Fruit fly (Drosophila melanogaster) whole organism, embryonic: Measurements from ENCODE around the gene witty.

ENCODE experiments used
- Abd-B ChIP-seq: fragments of 200-800 bp; sonication (Bioruptor generic); optimal IDR thresholded peaks from 2 replicates; lab custom pipeline; 2018; ENCODE audit warnings: missing biosample characterization, mild to moderate bottlenecking, missing genetic modification characterization, moderate library complexity
- Blimp-1 ChIP-seq: fragments of 200-800 bp; sonication (Bioruptor generic); optimal IDR thresholded peaks from 3 replicates; lab custom pipeline; 2018; ENCODE audit warnings: missing biosample characterization, missing genetic modification characterization, mild to moderate bottlenecking, moderate library complexity, missing genetic modification reagents
- BtbVII ChIP-seq: fragments of 200-800 bp; sonication (Bioruptor generic); optimal IDR thresholded peaks from 3 replicates; lab custom pipeline; 2017; ENCODE audit warnings: missing biosample characterization, mild to moderate bottlenecking, missing genetic modification characterization
- CG10462 ChIP-seq: fragments of 200-800 bp; sonication (Bioruptor generic); optimal IDR thresholded peaks from 2 replicates; lab custom pipeline; 2016; ENCODE audit warnings: missing biosample characterization, missing genetic modification characterization
- CG10979 ChIP-seq: fragments of 200-800 bp; sonication (Bioruptor generic); optimal IDR thresholded peaks from 2 replicates; lab custom pipeline; 2018; ENCODE audit warnings: missing biosample characterization, mild to moderate bottlenecking, missing genetic modification characterization, moderate library complexity
- CG11085 ChIP-seq: fragments of 200-800 bp; sonication (Bioruptor generic); IDR thresholded peaks from 2 replicates; pipeline ENCODE4 v1.3.6; 2022; ENCODE audit warnings: missing biosample characterization, missing genetic modification characterization
- CG12299 ChIP-seq: fragments of 200-800 bp; sonication (Bioruptor generic); optimal IDR thresholded peaks from 2 replicates; lab custom pipeline; 2018; ENCODE audit warnings: missing biosample characterization, mild to moderate bottlenecking, missing genetic modification characterization
- CG13894 ChIP-seq: fragments of 200-800 bp; sonication (Bioruptor generic); optimal IDR thresholded peaks from 3 replicates; lab custom pipeline; 2018; ENCODE audit warnings: missing biosample characterization, mild to moderate bottlenecking, missing genetic modification characterization, moderate library complexity
- CG14667 ChIP-seq: fragments of 200-800 bp; sonication (Bioruptor generic); IDR thresholded peaks from 2 replicates; pipeline ENCODE4 v1.3.6; 2022; ENCODE audit warnings: missing biosample characterization, missing genetic modification characterization
- CG15479 ChIP-seq: fragments of 200-800 bp; sonication (Bioruptor generic); optimal IDR thresholded peaks from 3 replicates; lab custom pipeline; 2019; ENCODE audit warnings: missing biosample characterization, mild to moderate bottlenecking, missing genetic modification characterization, moderate library complexity
- CG17359 ChIP-seq: fragments of 200-800 bp; sonication (Bioruptor generic); optimal IDR thresholded peaks from 3 replicates; lab custom pipeline; 2018; ENCODE audit warnings: missing biosample characterization, mild to moderate bottlenecking, missing genetic modification characterization, moderate library complexity
- CG18262 ChIP-seq: fragments of 200-800 bp; optimal IDR thresholded peaks from 3 replicates; lab custom pipeline; 2019; ENCODE audit warnings: missing biosample characterization, mild to moderate bottlenecking, missing genetic modification characterization, moderate library complexity
- CG2129 ChIP-seq: fragments of 200-800 bp; sonication (Bioruptor generic); IDR thresholded peaks from 2 replicates; pipeline ENCODE4 v1.3.6; 2022; ENCODE audit warnings: missing biosample characterization, missing genetic modification characterization; ENCODE audit not compliant: partially characterized antibody
- CG31441 ChIP-seq: fragments of 200-800 bp; sonication (Bioruptor generic); IDR thresholded peaks from 2 replicates; pipeline ENCODE4 v1.3.6; 2022; ENCODE audit warnings: missing biosample characterization, missing genetic modification characterization
- CG34422 ChIP-seq: fragments of 200-800 bp; sonication (Bioruptor generic); IDR thresholded peaks from 3 replicates; pipeline ENCODE4 v1.3.6; 2022; ENCODE audit warnings: missing biosample characterization, missing genetic modification characterization
- CG6175 ChIP-seq: fragments of 200-800 bp; sonication (Bioruptor generic); IDR thresholded peaks from 3 replicates; pipeline ENCODE4 v1.3.6; 2022; ENCODE audit warnings: missing biosample characterization, missing genetic modification characterization
- CG6854 ChIP-seq: fragments of 200-800 bp; sonication (Bioruptor generic); optimal IDR thresholded peaks from 3 replicates; lab custom pipeline; 2017; ENCODE audit warnings: missing biosample characterization, mild to moderate bottlenecking, missing genetic modification characterization
- CG7271 ChIP-seq: fragments of 200-800 bp; sonication (Bioruptor generic); optimal IDR thresholded peaks from 2 replicates; lab custom pipeline; 2018; ENCODE audit warnings: missing biosample characterization, mild to moderate bottlenecking, missing genetic modification characterization, moderate library complexity
- CG7745 ChIP-seq: fragments of 200-800 bp; sonication (Bioruptor generic); optimal IDR thresholded peaks from 2 replicates; lab custom pipeline; 2018; ENCODE audit warnings: missing biosample characterization, mild to moderate bottlenecking, missing genetic modification characterization, moderate library complexity
- CG7839 ChIP-seq: fragments of 200-800 bp; sonication (Bioruptor generic); optimal IDR thresholded peaks from 3 replicates; lab custom pipeline; 2018; ENCODE audit warnings: missing biosample characterization, mild to moderate bottlenecking, missing genetic modification characterization, moderate library complexity
- CG9437 ChIP-seq: fragments of 200-800 bp; sonication (Bioruptor generic); optimal IDR thresholded peaks from 2 replicates; lab custom pipeline; 2018; ENCODE audit warnings: missing biosample characterization, mild to moderate bottlenecking, missing genetic modification characterization
- CG9817 ChIP-seq: fragments of 200-800 bp; sonication (Bioruptor generic); optimal IDR thresholded peaks from 2 replicates; lab custom pipeline; 2018; ENCODE audit warnings: missing biosample characterization, mild to moderate bottlenecking, missing genetic modification characterization, moderate library complexity
- Dbx ChIP-seq: fragments of 200-800 bp; sonication (Bioruptor generic); IDR thresholded peaks from 3 replicates; pipeline ENCODE4 v1.3.6; 2022; ENCODE audit warnings: missing biosample characterization, missing genetic modification characterization
- Dek ChIP-seq: fragments of 200-800 bp; sonication (Bioruptor generic); optimal IDR thresholded peaks from 3 replicates; lab custom pipeline; 2019; ENCODE audit warnings: missing biosample characterization, mild to moderate bottlenecking, missing genetic modification characterization, moderate library complexity
- Dip3 ChIP-seq: fragments of 200-800 bp; sonication (Bioruptor generic); optimal IDR thresholded peaks from 3 replicates; lab custom pipeline; 2016; ENCODE audit warnings: missing biosample characterization, missing genetic modification characterization
- ERR ChIP-seq: fragments of 200-800 bp; sonication (Bioruptor generic); optimal IDR thresholded peaks from 2 replicates; lab custom pipeline; 2016; ENCODE audit warnings: missing biosample characterization, missing genetic modification characterization
- Eip74EF ChIP-seq, 2 experiments: fragments of 200-800 bp in 1 of 2; fragments of >200 bp in 1 of 2; sonication (Bioruptor generic) in 1 of 2; optimal IDR thresholded peaks; 2 replicates each; lab custom pipeline; 2017 to 2019; ENCODE audit warnings: missing biosample characterization in 2 of 2, missing genetic modification characterization in 2 of 2, mild to moderate bottlenecking in 1 of 2, moderate library complexity in 1 of 2
- Elba2 ChIP-seq: fragments of 200-800 bp; sonication (Bioruptor generic); optimal IDR thresholded peaks from 3 replicates; lab custom pipeline; 2016; ENCODE audit warnings: missing biosample characterization, missing genetic modification characterization
- HHEX ChIP-seq: fragments of 200-800 bp; sonication (Bioruptor generic); optimal IDR thresholded peaks from 3 replicates; lab custom pipeline; 2017; ENCODE audit warnings: missing biosample characterization, mild to moderate bottlenecking, missing genetic modification characterization, missing genetic modification reagents
- HLH4C ChIP-seq: fragments of 200-800 bp; sonication (Bioruptor generic); IDR thresholded peaks from 3 replicates; pipeline ENCODE4 v1.3.6; 2022; ENCODE audit warnings: missing biosample characterization, missing genetic modification characterization; ENCODE audit not compliant: partially characterized antibody
- Optix ChIP-seq: fragments of 200-800 bp; sonication (Bioruptor generic); IDR thresholded peaks from 3 replicates; pipeline ENCODE4 v1.3.6; 2022; ENCODE audit warnings: missing biosample characterization, missing genetic modification characterization
- Rx ChIP-seq: fragments of 200-800 bp; sonication (Bioruptor generic); IDR thresholded peaks from 2 replicates; pipeline ENCODE4 v1.3.6; 2022; ENCODE audit warnings: missing biosample characterization, missing genetic modification characterization
- ash1 ChIP-seq: fragments of 200-800 bp; sonication (Bioruptor generic); optimal IDR thresholded peaks from 2 replicates; lab custom pipeline; 2018; ENCODE audit warnings: missing biosample characterization, mild to moderate bottlenecking, missing genetic modification characterization
- cad ChIP-seq: fragments of >200 bp; optimal IDR thresholded peaks from 2 replicates; lab custom pipeline; 2017; ENCODE audit warnings: missing biosample characterization, missing genetic modification characterization
- crol ChIP-seq: fragments of 200-800 bp; sonication (Bioruptor generic); IDR thresholded peaks from 2 replicates; pipeline ENCODE4 v1.3.6; 2022; ENCODE audit warnings: missing biosample characterization, missing genetic modification characterization
- crp ChIP-seq, 2 experiments: fragments of 200-800 bp; sonication (Bioruptor generic); optimal IDR thresholded peaks; 2 replicates in 1 of 2; 3 replicates in 1 of 2; lab custom pipeline; 2017; ENCODE audit warnings: missing biosample characterization in 2 of 2, missing genetic modification characterization in 2 of 2, mild to moderate bottlenecking in 1 of 2, moderate library complexity in 1 of 2
- eve ChIP-seq, 2 experiments: fragments of >200 bp; optimal IDR thresholded peaks; 2 replicates each; lab custom pipeline; 2017; ENCODE audit warnings: missing biosample characterization in 2 of 2, missing genetic modification characterization in 2 of 2
- gcm2 ChIP-seq: fragments of 200-800 bp; sonication (Bioruptor generic); optimal IDR thresholded peaks from 2 replicates; lab custom pipeline; 2016; ENCODE audit warnings: missing biosample characterization, missing genetic modification characterization
- jigr1 ChIP-seq: fragments of 200-800 bp; sonication (Bioruptor generic); IDR thresholded peaks from 3 replicates; pipeline ENCODE4 v1.3.6; 2022; ENCODE audit warnings: missing biosample characterization, missing genetic modification characterization
- lov ChIP-seq, 2 experiments: fragments of 200-800 bp in 1 of 2; fragments of >200 bp in 1 of 2; sonication (Bioruptor generic) in 1 of 2; IDR thresholded peaks in 1 of 2; optimal IDR thresholded peaks in 1 of 2; 2 replicates in 1 of 2; 3 replicates in 1 of 2; pipeline versions ENCODE4 v1.3.6 to Lab custom; 2017 to 2022; ENCODE audit warnings: missing biosample characterization in 1 of 2, missing genetic modification characterization in 1 of 2
- shn ChIP-seq: fragments of 200-800 bp; sonication (Bioruptor generic); optimal IDR thresholded peaks from 3 replicates; lab custom pipeline; 2016; ENCODE audit warnings: missing biosample characterization, missing genetic modification characterization
- sisA ChIP-seq: fragments of 200-800 bp; sonication (Bioruptor generic); IDR thresholded peaks from 2 replicates; pipeline ENCODE4 v1.3.6; 2022; ENCODE audit warnings: missing biosample characterization, missing genetic modification characterization
- slbo ChIP-seq: fragments of 200-800 bp; sonication (Bioruptor generic); IDR thresholded peaks from 2 replicates; pipeline ENCODE4 v1.3.6; 2022; ENCODE audit warnings: missing biosample characterization, missing genetic modification characterization
- tll ChIP-seq, 2 experiments: fragments of 200-800 bp in 1 of 2; fragments of >200 bp in 1 of 2; sonication (Bioruptor generic) in 1 of 2; optimal IDR thresholded peaks; 2 replicates each; lab custom pipeline; 2017 to 2019; ENCODE audit warnings: missing biosample characterization in 2 of 2, missing genetic modification characterization in 2 of 2, mild to moderate bottlenecking in 1 of 2, moderate library complexity in 1 of 2
- toy ChIP-seq: fragments of 200-800 bp; sonication (Bioruptor generic); IDR thresholded peaks from 2 replicates; pipeline ENCODE4 v1.3.6; 2022; ENCODE audit warnings: missing biosample characterization, missing genetic modification characterization
- z ChIP-seq: fragments of 200-800 bp; sonication (Bioruptor generic); IDR thresholded peaks from 3 replicates; pipeline ENCODE4 v1.3.6; 2022; ENCODE audit warnings: missing biosample characterization, missing genetic modification characterization
- zf30C ChIP-seq: fragments of 200-800 bp; sonication (Bioruptor generic); optimal IDR thresholded peaks from 3 replicates; lab custom pipeline; 2018; ENCODE audit warnings: missing biosample characterization, mild to moderate bottlenecking, missing genetic modification characterization

Gene witty

DNA sequence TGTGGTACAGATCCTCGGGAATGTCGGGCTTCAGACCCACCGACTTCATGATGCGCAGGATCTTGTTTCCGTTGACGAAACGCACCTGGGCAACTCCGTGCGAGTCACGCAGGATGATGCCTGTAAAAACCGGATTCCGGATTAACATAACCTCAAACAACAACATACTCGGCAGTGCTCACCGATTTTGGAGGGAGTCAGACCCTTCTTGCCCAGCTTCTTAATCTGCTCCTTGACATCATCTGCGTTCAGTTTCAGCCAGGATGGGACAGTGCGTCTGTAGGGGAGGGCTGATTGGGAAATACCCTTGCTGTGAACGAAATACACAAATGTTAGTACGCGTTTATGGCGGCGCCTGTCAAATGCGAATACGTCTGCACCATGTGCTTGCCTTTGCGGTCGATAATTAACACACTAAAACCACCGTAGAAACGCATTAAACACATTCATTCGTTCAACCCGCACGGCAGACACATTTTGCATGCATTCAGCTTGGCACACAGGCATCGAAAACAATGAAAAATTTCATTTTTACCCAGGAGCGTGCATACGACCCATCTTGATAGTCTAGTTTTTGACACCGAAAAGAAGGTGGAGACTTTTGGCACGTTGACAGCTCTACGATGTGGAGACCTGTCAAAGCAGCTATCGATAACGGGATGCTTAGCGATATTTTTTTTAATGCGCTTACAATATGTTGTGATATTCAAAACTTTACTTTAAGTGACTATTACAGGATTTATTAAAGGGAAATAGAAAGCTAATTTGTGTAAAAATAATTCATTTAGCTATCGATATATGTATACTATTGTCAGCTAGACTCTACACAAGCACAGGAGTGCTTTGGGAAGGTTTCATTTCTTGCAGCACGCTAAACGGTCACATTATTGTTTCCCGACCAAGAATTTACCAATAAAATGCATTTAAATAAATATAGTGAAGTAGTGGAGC is 26.2 kb downstream of the witty start, which contains the start of the genes RpS13 and CSN8 (continued):
- TF ChIP-seq HLH4C (GFP tag; lab: Robert Waterston, UW) (peak; percentile 92), jigr1 (GFP tag; lab: Robert Waterston, UW) (no peak), CG15479 (GFP tag; lab: Kevin White, UChicago) (no peak), Elba2 (GFP tag; lab: Kevin White, UChicago) (no peak), CG7271 (tag; lab: Kevin White, UChicago) (peak; percentile 17), CG18262 (tag; lab: Kevin White, UChicago) (peak; percentile 38), CG10979 (tag; lab: Kevin White, UChicago) (peak; percentile 20), lov (optimal IDR thresholded peaks at IDR 0.05; lab: Kevin White, UChicago) (no peak), lov (GFP tag; IDR thresholded peaks at IDR 0.05; lab: Robert Waterston, UW) (no peak), ash1 (GFP tag; lab: Kevin White, UChicago) (no peak), Rx (GFP tag; lab: Robert Waterston, UW) (no peak), CG6175 (GFP tag; lab: Robert Waterston, UW) (no peak), CG17359 (peak; percentile 10), CG9817 (no peak), CG9437 (GFP tag; lab: Kevin White, UChicago) (no peak), CG10462 (GFP tag; lab: Kevin White, UChicago) (no peak), BtbVII (no peak), Dek (tag; lab: Kevin White, UChicago) (no peak), CG11085 (GFP tag; lab: Robert Waterston, UW) (no peak), CG2129 (peak; percentile 91), tll (GFP tag; optimal IDR thresholded peaks at IDR 0.05; lab: Kevin White, UChicago) (no peak), z (GFP tag; lab: Robert Waterston, UW) (no peak), cad (GFP tag; lab: Kevin White, UChicago) (no peak), CG12299 (tag; lab: Kevin White, UChicago) (peak; percentile 56), Blimp-1 (GFP tag; lab: Kevin White, UChicago) (no peak), eve (GFP tag; optimal IDR thresholded peaks at IDR 0.05; lab: Kevin White, UChicago) (peak in 1 of 2 experiments; percentile 69), Abd-B (GFP tag; lab: Kevin White, UChicago) (no peak), CG34422 (GFP tag; lab: Robert Waterston, UW) (peak; percentile 62; the same call in 1 of the 3 replicates), slbo (GFP tag; lab: Robert Waterston, UW) (no peak), toy (GFP tag; lab: Robert Waterston, UW) (no peak), CG6854 (no peak), zf30C (no peak), CG14667 (GFP tag; lab: Robert Waterston, UW) (no peak), sisA (no peak), HHEX (GFP tag; lab: Kevin White, UChicago) (no peak), crp (GFP tag; optimal IDR thresholded peaks at IDR 0.05; lab: Kevin White, UChicago) (no peak), CG7839 (peak; percentile 10), crol (GFP tag; lab: Robert Waterston, UW) (no peak), Optix (GFP tag; lab: Robert Waterston, UW) (no peak), Dip3 (GFP tag; lab: Kevin White, UChicago) (peak; percentile 7), ERR (GFP tag; lab: Kevin White, UChicago) (no peak), CG13894 (peak; percentile 47), CG7745 (no peak), CG31441 (GFP tag; lab: Robert Waterston, UW) (peak; percentile 54; the same call in 1 of the 2 replicates), Dbx (GFP tag; lab: Robert Waterston, UW) (peak; percentile 23; the same call in 2 of the 3 replicates), gcm2 (no peak), shn (no peak), Eip74EF (GFP tag; optimal IDR thresholded peaks at IDR 0.05; lab: Kevin White, UChicago) (no peak)
